Fruit fly (Drosophila melanogaster) whole organism, embryonic: ENCODE measurements around the gene CG14005.

Source experiments
- Abd-B ChIP-seq: fragments of 200-800 bp; sonication (Bioruptor generic); optimal IDR thresholded peaks from 2 replicates; lab custom pipeline; 2018; ENCODE audit warnings: missing biosample characterization, mild to moderate bottlenecking, missing genetic modification characterization, moderate library complexity
- Asciz ChIP-seq: fragments of 200-800 bp; sonication (Bioruptor generic); optimal IDR thresholded peaks from 2 replicates; lab custom pipeline; 2017; ENCODE audit warnings: missing biosample characterization, mild to moderate bottlenecking, missing genetic modification characterization, missing genetic modification reagents
- Atf6 ChIP-seq: fragments of 200-800 bp; sonication (Bioruptor generic); IDR thresholded peaks from 2 replicates; pipeline ENCODE4 v1.3.6; 2022; ENCODE audit warnings: missing biosample characterization, missing genetic modification characterization
- Bgb ChIP-seq: fragments of 200-800 bp; sonication (Bioruptor generic); IDR thresholded peaks from 2 replicates; pipeline ENCODE4 v1.3.6; 2022; ENCODE audit warnings: missing biosample characterization, missing genetic modification characterization; ENCODE audit not compliant: partially characterized antibody
- Bteb2 ChIP-seq: fragments of 200-800 bp; sonication (Bioruptor generic); optimal IDR thresholded peaks from 2 replicates; lab custom pipeline; 2016; ENCODE audit warnings: missing biosample characterization, missing genetic modification characterization
- CG10147 ChIP-seq: fragments of 200-800 bp; sonication (Bioruptor generic); optimal IDR thresholded peaks from 2 replicates; lab custom pipeline; 2019; ENCODE audit warnings: missing biosample characterization, mild to moderate bottlenecking, missing genetic modification characterization, moderate library complexity
- CG10366 ChIP-seq: fragments of 200-800 bp; sonication (Bioruptor generic); IDR thresholded peaks from 2 replicates; pipeline ENCODE4 v1.3.6; 2022; ENCODE audit warnings: missing biosample characterization, missing genetic modification characterization
- CG12299 ChIP-seq: fragments of 200-800 bp; sonication (Bioruptor generic); optimal IDR thresholded peaks from 2 replicates; lab custom pipeline; 2018; ENCODE audit warnings: missing biosample characterization, mild to moderate bottlenecking, missing genetic modification characterization
- CG13424 ChIP-seq: fragments of 200-800 bp; sonication (Bioruptor generic); optimal IDR thresholded peaks from 2 replicates; lab custom pipeline; 2019; ENCODE audit warnings: missing biosample characterization, mild to moderate bottlenecking, missing genetic modification characterization, moderate library complexity
- CG1603 ChIP-seq: fragments of 200-800 bp; sonication (Bioruptor generic); optimal IDR thresholded peaks from 2 replicates; lab custom pipeline; 2019; ENCODE audit warnings: missing biosample characterization, mild to moderate bottlenecking, missing genetic modification characterization, moderate library complexity
- CG17359 ChIP-seq: fragments of 200-800 bp; sonication (Bioruptor generic); optimal IDR thresholded peaks from 3 replicates; lab custom pipeline; 2018; ENCODE audit warnings: missing biosample characterization, mild to moderate bottlenecking, missing genetic modification characterization, moderate library complexity
- CG17829 ChIP-seq: fragments of 200-800 bp; optimal IDR thresholded peaks from 2 replicates; lab custom pipeline; 2019; ENCODE audit warnings: missing biosample characterization, mild to moderate bottlenecking, missing genetic modification characterization, moderate library complexity
- CG2712 ChIP-seq: fragments of 200-800 bp; optimal IDR thresholded peaks from 3 replicates; lab custom pipeline; 2019; ENCODE audit warnings: missing biosample characterization, mild to moderate bottlenecking, missing genetic modification characterization, moderate library complexity
- CG34224 ChIP-seq: fragments of 200-800 bp; sonication (Bioruptor generic); IDR thresholded peaks from 3 replicates; pipeline ENCODE4 v1.3.6; 2022; ENCODE audit warnings: missing biosample characterization, missing genetic modification characterization; ENCODE audit not compliant: partially characterized antibody
- CG3838 ChIP-seq: fragments of 200-800 bp; sonication (Bioruptor generic); optimal IDR thresholded peaks from 3 replicates; lab custom pipeline; 2016; ENCODE audit warnings: missing biosample characterization, missing genetic modification characterization
- CG3847 ChIP-seq: fragments of 200-800 bp; sonication (Bioruptor generic); IDR thresholded peaks from 2 replicates; pipeline ENCODE4 v1.3.6; 2022; ENCODE audit warnings: missing biosample characterization, missing genetic modification characterization
- CG7928 ChIP-seq: fragments of 200-800 bp; sonication (Bioruptor generic); optimal IDR thresholded peaks from 2 replicates; lab custom pipeline; 2017; ENCODE audit warnings: missing biosample characterization, mild to moderate bottlenecking, missing genetic modification characterization
- CG8089 ChIP-seq: fragments of 200-800 bp; sonication (Bioruptor generic); optimal IDR thresholded peaks from 3 replicates; lab custom pipeline; 2016; ENCODE audit warnings: missing biosample characterization, missing genetic modification characterization
- CG8290 ChIP-seq, 3 experiments: fragments of 200-800 bp; sonication (Bioruptor generic); optimal IDR thresholded peaks; 2 replicates each; lab custom pipeline; 2016 to 2019; ENCODE audit warnings: missing biosample characterization in 3 of 3, missing genetic modification characterization in 3 of 3, mild to moderate bottlenecking in 2 of 3, moderate library complexity in 1 of 3
- CG8388 ChIP-seq: fragments of 200-800 bp; sonication (Bioruptor generic); optimal IDR thresholded peaks from 2 replicates; lab custom pipeline; 2019; ENCODE audit warnings: missing biosample characterization, mild to moderate bottlenecking, missing genetic modification characterization, moderate library complexity
- CG8924 ChIP-seq: fragments of 200-800 bp; optimal IDR thresholded peaks from 3 replicates; lab custom pipeline; 2019; ENCODE audit warnings: missing biosample characterization, mild to moderate bottlenecking, missing genetic modification characterization, moderate library complexity
- CkIIα-i1 ChIP-seq: fragments of 200-800 bp; sonication (Bioruptor generic); IDR thresholded peaks from 2 replicates; pipeline ENCODE4 v1.3.6; 2022; ENCODE audit warnings: missing biosample characterization, missing genetic modification characterization
- Dbx ChIP-seq: fragments of 200-800 bp; sonication (Bioruptor generic); IDR thresholded peaks from 3 replicates; pipeline ENCODE4 v1.3.6; 2022; ENCODE audit warnings: missing biosample characterization, missing genetic modification characterization
- Fer1 ChIP-seq: fragments of 200-800 bp; sonication (Bioruptor generic); optimal IDR thresholded peaks from 2 replicates; lab custom pipeline; 2017; ENCODE audit warnings: missing biosample characterization, mild to moderate bottlenecking, missing genetic modification characterization
- HHEX ChIP-seq: fragments of 200-800 bp; sonication (Bioruptor generic); optimal IDR thresholded peaks from 3 replicates; lab custom pipeline; 2017; ENCODE audit warnings: missing biosample characterization, mild to moderate bottlenecking, missing genetic modification characterization, missing genetic modification reagents
- HLHmδ ChIP-seq: fragments of 200-800 bp; sonication (Bioruptor generic); optimal IDR thresholded peaks from 2 replicates; lab custom pipeline; 2018; ENCODE audit warnings: missing biosample characterization, mild to moderate bottlenecking, missing genetic modification characterization, moderate library complexity
- Hr78 ChIP-seq, 2 experiments: fragments of 200-800 bp in 1 of 2; fragments of >200 bp in 1 of 2; sonication (Bioruptor generic) in 1 of 2; optimal IDR thresholded peaks; 2 replicates each; lab custom pipeline; 2017 to 2019; ENCODE audit warnings: missing biosample characterization in 2 of 2, missing genetic modification characterization in 2 of 2, mild to moderate bottlenecking in 1 of 2, moderate library complexity in 1 of 2
- Med ChIP-seq: fragments of 200-800 bp; sonication (Bioruptor generic); peaks from one replicate; lab custom pipeline; 2016; ENCODE audit warnings: missing biosample characterization, missing genetic modification characterization, mild to moderate bottlenecking, inconsistent platforms, moderate library complexity
- NfI ChIP-seq: fragments of 200-800 bp; sonication (Bioruptor generic); optimal IDR thresholded peaks from 3 replicates; lab custom pipeline; 2018; ENCODE audit warnings: missing biosample characterization, mild to moderate bottlenecking, missing genetic modification characterization, moderate library complexity
- Rx ChIP-seq: fragments of 200-800 bp; sonication (Bioruptor generic); IDR thresholded peaks from 2 replicates; pipeline ENCODE4 v1.3.6; 2022; ENCODE audit warnings: missing biosample characterization, missing genetic modification characterization
- Scr ChIP-seq: fragments of 200-800 bp; sonication (Bioruptor generic); IDR thresholded peaks from 2 replicates; pipeline ENCODE4 v1.3.6; 2022; ENCODE audit warnings: missing biosample characterization, missing genetic modification characterization; ENCODE audit not compliant: partially characterized antibody
- abd-A ChIP-seq: fragments of 200-800 bp; sonication (Bioruptor generic); optimal IDR thresholded peaks from 3 replicates; lab custom pipeline; 2019; ENCODE audit warnings: missing biosample characterization, mild to moderate bottlenecking, missing genetic modification characterization, moderate library complexity
- disco-r ChIP-seq: fragments of 200-800 bp; sonication (Bioruptor generic); optimal IDR thresholded peaks from 2 replicates; lab custom pipeline; 2016; ENCODE audit warnings: missing biosample characterization, missing genetic modification characterization
- dpn ChIP-seq, 2 experiments: fragments of 200-800 bp; sonication (Bioruptor generic); optimal IDR thresholded peaks; 3 replicates each; lab custom pipeline; 2016; ENCODE audit warnings: missing biosample characterization in 2 of 2, missing genetic modification characterization in 2 of 2
- her ChIP-seq: fragments of 200-800 bp; sonication (Bioruptor generic); optimal IDR thresholded peaks from 2 replicates; lab custom pipeline; 2016; ENCODE audit warnings: missing biosample characterization, missing genetic modification characterization
- lab ChIP-seq: fragments of 200-800 bp; sonication (Bioruptor generic); optimal IDR thresholded peaks from 3 replicates; lab custom pipeline; 2017; ENCODE audit warnings: missing biosample characterization, missing genetic modification characterization, mild to moderate bottlenecking, moderate library complexity, missing genetic modification reagents
- lbe ChIP-seq: fragments of 200-800 bp; sonication (Bioruptor generic); optimal IDR thresholded peaks from 2 replicates; lab custom pipeline; 2016; ENCODE audit warnings: missing biosample characterization, mild to moderate bottlenecking, missing genetic modification characterization
- lola ChIP-seq, 3 experiments: fragments of >200 bp in 2 of 3; fragments of 200-800 bp in 1 of 3; sonication (Bioruptor generic) in 1 of 3; optimal IDR thresholded peaks; 2 replicates each; lab custom pipeline; 2017 to 2019; ENCODE audit warnings: missing biosample characterization in 3 of 3, missing genetic modification characterization in 3 of 3, mild to moderate bottlenecking in 1 of 3, moderate library complexity in 1 of 3
- pho ChIP-seq: fragments of 200-800 bp; sonication (Bioruptor generic); optimal IDR thresholded peaks from 2 replicates; lab custom pipeline; 2016; ENCODE audit warnings: missing biosample characterization, missing genetic modification characterization
- repo ChIP-seq: fragments of 200-800 bp; sonication (Bioruptor generic); optimal IDR thresholded peaks from 2 replicates; lab custom pipeline; 2016; ENCODE audit warnings: missing biosample characterization, missing genetic modification characterization
- sd ChIP-seq: fragments of 200-800 bp; sonication (Bioruptor generic); optimal IDR thresholded peaks from 3 replicates; lab custom pipeline; 2018; ENCODE audit warnings: missing biosample characterization, mild to moderate bottlenecking, missing genetic modification characterization, moderate library complexity
- sens ChIP-seq: fragments of 200-800 bp; sonication (Bioruptor generic); peaks from one replicate; lab custom pipeline; 2016; ENCODE audit warnings: missing biosample characterization, missing genetic modification characterization
- ssp ChIP-seq: fragments of 200-800 bp; sonication (Bioruptor generic); IDR thresholded peaks from 2 replicates; pipeline ENCODE4 v1.3.6; 2022; ENCODE audit warnings: missing biosample characterization, missing genetic modification characterization
- tna ChIP-seq: fragments of 200-800 bp; sonication (Bioruptor generic); IDR thresholded peaks from 2 replicates; pipeline ENCODE4 v1.3.6; 2022; ENCODE audit warnings: missing biosample characterization, missing genetic modification characterization; ENCODE audit not compliant: partially characterized antibody
- toy ChIP-seq: fragments of 200-800 bp; sonication (Bioruptor generic); IDR thresholded peaks from 2 replicates; pipeline ENCODE4 v1.3.6; 2022; ENCODE audit warnings: missing biosample characterization, missing genetic modification characterization
- wor ChIP-seq: fragments of 200-800 bp; sonication (Bioruptor generic); IDR thresholded peaks from 2 replicates; pipeline ENCODE4 v1.3.6; 2022; ENCODE audit warnings: missing biosample characterization, missing genetic modification characterization

Gene CG14005

dm6 chr2L:5799435-5800387 is 2.1 kb downstream of the CG14005 start, which contains the start of gene CG9171 (continued):
- peak; percentile 14 for TF ChIP-seq her (GFP tag; lab: Kevin White, UChicago)
- TF ChIP-seq Fer1 (GFP tag; lab: Kevin White, UChicago): peak; percentile 41
- TF ChIP-seq Abd-B (GFP tag; lab: Kevin White, UChicago): peak; percentile 51
- no peak for TF ChIP-seq CkIIα-i1
- TF ChIP-seq CG17829: peak; percentile 37
- TF ChIP-seq CG8089 (GFP tag; lab: Kevin White, UChicago): no peak
- no peak for TF ChIP-seq Bteb2 (GFP tag; lab: Kevin White, UChicago)
- peak; percentile 53; the same call in 2 of the 3 replicates for TF ChIP-seq Dbx
- peak; percentile 32; the same call in 1 of the 2 replicates for TF ChIP-seq Scr
- TF ChIP-seq CG7928 (GFP tag; lab: Kevin White, UChicago): peak; percentile 55
- TF ChIP-seq abd-A (tag; lab: Kevin White, UChicago): peak; percentile 58
- TF ChIP-seq ssp (GFP tag; lab: Robert Waterston, UW): peak; percentile 99
- TF ChIP-seq CG12299 (tag; lab: Kevin White, UChicago): peak; percentile 29
- peak in 1 of 3 experiments; percentile 96 for TF ChIP-seq lola (GFP tag; optimal IDR thresholded peaks at IDR 0.05; lab: Kevin White, UChicago)
- TF ChIP-seq Rx: no peak
- TF ChIP-seq CG3847 (GFP tag; lab: Robert Waterston, UW): peak; percentile 68
- no peak for TF ChIP-seq CG8388
- peak; percentile 50 for TF ChIP-seq CG17359
- TF ChIP-seq lbe: no peak
- TF ChIP-seq Asciz (GFP tag; lab: Kevin White, UChicago): no peak
- no peak for TF ChIP-seq CG8924
- peak; percentile 62 for TF ChIP-seq CG8290 (GFP tag; optimal IDR thresholded peaks at IDR 0.05; lab: Kevin White, UChicago)
- TF ChIP-seq CG8290 (tag; optimal IDR thresholded peaks at IDR 0.05; lab: Kevin White, UChicago): peak in 1 of 2 experiments; percentile 88
- peak; percentile 9 for TF ChIP-seq CG10147 (GFP tag; lab: Kevin White, UChicago)
- peak; percentile 11; the same call in 1 of the 2 replicates for TF ChIP-seq tna
- TF ChIP-seq CG2712: peak; percentile 57
- TF ChIP-seq Med (GFP tag; lab: Kevin White, UChicago): peak; percentile 90
- no peak for TF ChIP-seq disco-r (GFP tag; lab: Kevin White, UChicago)
- peak; percentile 63; the same call in 1 of the 2 replicates for TF ChIP-seq Bgb (GFP tag; lab: Robert Waterston, UW)
- 0 out of 2 replicates have a peak, but pooled peaks have one; percentile 7 for TF ChIP-seq CG10366
- TF ChIP-seq HHEX: peak; percentile 5
- no peak for TF ChIP-seq wor (GFP tag; lab: Robert Waterston, UW)
- TF ChIP-seq NfI: peak; percentile 0
- peak in 1 of 2 experiments; percentile 56 for TF ChIP-seq Hr78 (GFP tag; optimal IDR thresholded peaks at IDR 0.05; lab: Kevin White, UChicago)
- TF ChIP-seq sd: peak; percentile 59
- peak; percentile 91 for TF ChIP-seq CG1603 (tag; lab: Kevin White, UChicago)
- TF ChIP-seq lab (GFP tag; lab: Kevin White, UChicago): peak; percentile 49
- TF ChIP-seq pho (GFP tag; lab: Kevin White, UChicago): peak; percentile 42
- TF ChIP-seq CG3838: no peak
- TF ChIP-seq dpn (GFP tag; optimal IDR thresholded peaks at IDR 0.05; lab: Kevin White, UChicago): peak; percentile 6 to 21
- TF ChIP-seq CG13424 (tag; lab: Kevin White, UChicago): peak; percentile 54
- no peak for TF ChIP-seq Atf6 (GFP tag; lab: Robert Waterston, UW)
- no peak for TF ChIP-seq repo
- TF ChIP-seq CG34224: no peak; the same call in 1 of the 3 replicates
- TF ChIP-seq HLHmδ: peak; percentile 74
- peak; percentile 76 for TF ChIP-seq sens (GFP tag; lab: Kevin White, UChicago)
- TF ChIP-seq toy (GFP tag; lab: Robert Waterston, UW): 0 out of 2 replicates have a peak, but pooled peaks have one; percentile 12
